Worm (Caenorhabditis elegans) whole organism, mixed stage, embryonic: ENCODE data around the gene F23A7.1.

ENCODE experiments used
- blmp-1 ChIP-seq: fragments of 150-350 bp; optimal IDR thresholded peaks from 2 replicates; lab custom pipeline; 2014; ENCODE audit warnings: missing biosample characterization, missing genetic modification characterization
- nhr-2 ChIP-seq: fragments of 150-350 bp; optimal IDR thresholded peaks from 2 replicates; lab custom pipeline; 2014; ENCODE audit warnings: missing biosample characterization, missing genetic modification characterization
- nhr-237 ChIP-seq: fragments of 150-350 bp; optimal IDR thresholded peaks from 2 replicates; lab custom pipeline; 2014; ENCODE audit warnings: missing biosample characterization, missing genetic modification characterization
- pha-4 ChIP-seq: fragments of 150-350 bp; optimal IDR thresholded peaks from 2 replicates; lab custom pipeline; 2018; ENCODE audit warnings: missing biosample characterization, missing genetic modification reagents, missing genetic modification characterization
- snpc-4 ChIP-seq: fragments of 150-350 bp; optimal IDR thresholded peaks from 2 replicates; lab custom pipeline; 2014; ENCODE audit warnings: missing biosample characterization, missing genetic modification characterization
- tbx-8 ChIP-seq: fragments of 200-800 bp; sonication (Bioruptor generic); optimal IDR thresholded peaks from 2 replicates; lab custom pipeline; 2018; ENCODE audit warnings: mild to moderate bottlenecking, missing genetic modification characterization, moderate library complexity, missing compliant biosample characterization
- ztf-11 ChIP-seq: fragments of 150-350 bp; optimal IDR thresholded peaks from 2 replicates; lab custom pipeline; 2014; ENCODE audit warnings: missing biosample characterization, missing genetic modification characterization

DNA sequence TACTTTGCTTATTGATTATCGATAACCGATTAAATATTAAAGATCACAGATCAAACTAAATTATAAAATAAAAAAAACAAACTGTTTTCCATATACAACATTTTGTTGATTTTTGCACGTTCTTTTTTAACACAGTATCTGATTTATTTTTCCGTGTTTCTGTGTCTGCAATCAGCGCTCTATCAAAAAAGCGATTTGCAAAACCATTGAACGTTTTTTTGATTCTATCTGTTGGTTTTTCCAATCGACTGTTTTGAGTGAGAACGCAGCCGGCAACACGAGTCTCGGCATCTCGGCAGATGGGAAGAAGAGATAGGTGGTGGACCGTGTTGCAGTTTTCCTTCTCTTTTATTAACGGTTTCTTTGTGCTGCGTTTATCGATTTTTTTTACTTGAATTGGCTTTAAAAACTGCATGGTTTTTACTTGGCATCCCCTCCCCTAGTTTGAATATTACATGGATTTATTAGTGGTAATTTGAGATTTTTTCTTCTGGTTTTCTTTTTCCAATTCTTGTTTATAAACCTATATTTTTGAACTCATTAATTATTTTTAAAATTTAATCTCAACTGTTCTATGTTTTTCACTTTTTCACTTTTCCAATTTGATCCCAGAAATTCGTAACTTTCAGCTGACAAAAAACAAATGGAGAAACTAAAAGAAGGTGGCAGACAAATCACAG, 27.8 kb upstream of the F23A7.1 start, which contains the start of gene slc-25A21:
- TF ChIP-seq blmp-1 (no peak), tbx-8 (GFP tag; lab: Kevin White, UChicago) (no peak), ztf-11 (tag; lab: Kevin White, UChicago) (no peak), nhr-2 (tag; lab: Kevin White, UChicago) (no peak), snpc-4 (tag; lab: Kevin White, UChicago) (no peak), nhr-237 (no peak), pha-4 (tag; lab: Kevin White, UChicago) (no peak)
